Worm (Caenorhabditis elegans): ENCODE measurements around the gene ceh-99.

Gene ceh-99

DNA sequence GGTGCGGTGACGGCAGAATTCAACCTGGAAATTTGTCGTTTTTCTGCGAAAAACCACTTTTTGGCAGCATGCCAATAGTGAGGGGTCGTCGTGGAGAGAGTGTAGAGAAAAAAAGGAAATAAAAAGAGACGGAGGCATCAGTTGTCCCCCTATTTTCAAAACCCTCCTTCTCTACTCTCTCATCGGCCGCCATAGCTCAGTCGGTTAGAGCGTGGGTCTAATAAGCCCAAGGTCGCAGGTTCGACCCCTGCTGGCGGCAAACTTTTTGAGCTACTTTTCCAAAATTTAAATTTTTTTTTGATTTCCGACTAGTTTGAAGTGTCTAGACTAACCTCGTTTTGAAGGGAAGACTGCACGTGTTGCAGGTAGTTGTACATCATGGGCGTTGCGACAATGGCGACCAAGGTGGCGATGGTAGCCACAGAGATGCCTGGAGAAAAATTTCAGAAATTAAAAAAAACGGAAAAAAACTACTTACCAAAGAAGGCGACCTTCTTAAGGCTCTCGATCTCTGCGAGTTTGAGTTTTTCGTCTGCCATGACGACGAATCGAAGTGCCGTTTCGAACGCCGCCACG is 25.1 kb upstream of the ceh-99 start, which contains the start of gene col-85 (continued):
- TF ChIP-seq F49E8.2 (tag; optimal IDR thresholded peaks at IDR 0.05; ENCODE audit: borderline replicate concordance) (peak; percentile 49), F10B5.3 (tag; optimal IDR thresholded peaks at IDR 0.05) (no peak), unc-62 (GFP tag; optimal IDR thresholded peaks at IDR 0.05 in 1 of 2) (peak in 1 of 2 experiments; percentile 79), unc-62 (tag; optimal IDR thresholded peaks at IDR 0.05) (no peak), tra-1 (GFP tag; IDR thresholded peaks at IDR 0.05) (peak; percentile 94), nhr-76 (tag; optimal IDR thresholded peaks at IDR 0.05) (no peak), mdl-1 (tag; optimal IDR thresholded peaks at IDR 0.05) (peak in 1 of 2 experiments; percentile 59), R02D3.7 (tag; optimal IDR thresholded peaks at IDR 0.05) (peak; percentile 21), mdt-29 (GFP tag; IDR thresholded peaks at IDR 0.05) (peak; percentile 79), php-3 (GFP tag; IDR thresholded peaks at IDR 0.05) (peak; percentile 84), lin-29 (GFP tag; IDR thresholded peaks at IDR 0.05) (peak; percentile 75), zfp-3 (GFP tag; conservative IDR thresholded peaks at IDR 0.05) (peak; percentile 73), F26F4.8 (GFP tag; conservative IDR thresholded peaks at IDR 0.05) (peak; percentile 92), tag-97 (GFP tag; IDR thresholded peaks at IDR 0.05) (no peak), ces-1 (GFP tag; optimal IDR thresholded peaks at IDR 0.05) (no peak), vab-7 (GFP tag; IDR thresholded peaks at IDR 0.05) (peak; percentile 96), daf-12 (tag; optimal IDR thresholded peaks at IDR 0.05) (no peak), ceh-82 (tag; optimal IDR thresholded peaks at IDR 0.05) (no peak), nhr-77 (tag; optimal IDR thresholded peaks at IDR 0.05) (peak; percentile 60), fkh-10 (GFP tag; optimal IDR thresholded peaks at IDR 0.05) (peak; percentile 30), jun-1 (tag; optimal IDR thresholded peaks at IDR 0.05) (no peak), snpc-4 (tag; optimal IDR thresholded peaks at IDR 0.05) (peak; percentile 71)

DNA sequence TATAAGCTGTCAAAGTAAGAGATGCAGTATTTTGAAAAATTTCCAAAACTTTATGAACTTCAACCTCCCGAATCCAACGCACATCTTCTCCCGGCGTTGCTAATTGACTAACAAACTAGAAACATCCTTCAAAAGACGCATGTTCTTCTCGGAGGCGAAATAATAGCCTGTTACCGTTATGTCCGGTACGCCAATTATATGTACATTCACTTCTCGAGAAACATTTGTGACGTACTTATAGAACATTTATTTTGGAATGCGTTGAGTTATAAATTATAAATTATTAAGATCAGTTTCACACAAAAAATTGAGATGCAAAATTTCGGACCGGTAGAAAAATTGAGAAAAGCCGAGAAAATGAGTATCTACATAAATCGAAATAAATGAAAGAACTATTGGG is 22.8 kb upstream of the ceh-99 start, which contains the start of gene T21B4.3:
Gene T21B4.3, minus strand, starts transcription at position 101 of the 400 bp plus-strand sequence.
- TF ChIP-seq nhr-111 (GFP tag; optimal IDR thresholded peaks at IDR 0.05) (no peak), lin-1 (GFP tag; IDR thresholded peaks at IDR 0.05) (no peak), zag-1 (tag; optimal IDR thresholded peaks at IDR 0.05) (no peak), ceh-44 (GFP tag; IDR thresholded peaks at IDR 0.05) (no peak), lim-7 (GFP tag; IDR thresholded peaks at IDR 0.05) (no peak), zip-11 (GFP tag; IDR thresholded peaks at IDR 0.05) (no peak), madf-9 (GFP tag; conservative IDR thresholded peaks at IDR 0.05) (no peak), ZK546.5 (tag; optimal IDR thresholded peaks at IDR 0.05) (no peak), zfp-3 (GFP tag; conservative IDR thresholded peaks at IDR 0.05) (no peak), Y5F2A.4 (GFP tag; optimal IDR thresholded peaks at IDR 0.05) (no peak), unc-62 (GFP tag; optimal IDR thresholded peaks at IDR 0.05 in 1 of 2) (no peak), unc-62 (tag; optimal IDR thresholded peaks at IDR 0.05) (no peak), ztf-11 (tag; optimal IDR thresholded peaks at IDR 0.05) (no peak), fkh-10 (GFP tag; optimal IDR thresholded peaks at IDR 0.05) (no peak), D1046.2 (GFP tag; IDR thresholded peaks at IDR 0.05) (no peak), zip-2 (tag; optimal IDR thresholded peaks at IDR 0.05) (no peak), saeg-2 (GFP tag; IDR thresholded peaks at IDR 0.05) (no peak)

DNA sequence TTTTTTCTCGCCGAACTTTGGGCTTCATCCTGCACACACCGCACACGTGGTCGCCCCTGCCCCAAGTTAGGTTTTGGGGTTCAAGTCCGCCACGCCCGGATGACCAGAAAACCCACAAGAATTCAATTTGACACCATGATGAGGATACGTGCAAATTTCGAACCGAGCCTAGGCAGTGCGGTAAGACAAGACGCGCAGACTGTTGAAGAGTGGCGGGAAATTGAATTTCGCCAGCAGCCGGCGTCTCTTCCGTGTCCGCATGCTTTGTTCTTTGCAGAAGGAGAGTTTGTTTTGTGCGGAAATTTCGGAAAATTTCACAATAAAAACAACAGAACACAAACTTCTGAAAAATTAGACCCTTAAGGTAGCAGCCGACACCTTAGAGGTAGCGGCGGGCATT is 19.8 kb upstream of the ceh-99 start:
- TF ChIP-seq unc-130 (GFP tag; optimal IDR thresholded peaks at IDR 0.05) (no peak), ZK337.2 (GFP tag; IDR thresholded peaks at IDR 0.05) (no peak), nhr-28 (tag; optimal IDR thresholded peaks at IDR 0.05) (no peak), ces-1 (GFP tag; optimal IDR thresholded peaks at IDR 0.05) (peak; percentile 65), mdl-1 (tag; optimal IDR thresholded peaks at IDR 0.05) (no peak), mes-2 (tag; optimal IDR thresholded peaks at IDR 0.05; ENCODE audit: poor library complexity, severe bottlenecking) (no peak), F26F4.8 (GFP tag; conservative IDR thresholded peaks at IDR 0.05) (no peak), duxl-1 (tag; optimal IDR thresholded peaks at IDR 0.05; ENCODE audit: poor library complexity) (no peak), fkh-10 (GFP tag; optimal IDR thresholded peaks at IDR 0.05) (peak; percentile 29), nhr-102 (tag; optimal IDR thresholded peaks at IDR 0.05) (no peak), sdz-12 (GFP tag; optimal IDR thresholded peaks at IDR 0.05) (no peak), ctbp-1 (GFP tag; IDR thresholded peaks at IDR 0.05) (0 out of 2 replicates have a peak, but pooled peaks have one; percentile 35), unc-62 (GFP tag; optimal IDR thresholded peaks at IDR 0.05 in 1 of 2) (no peak), unc-62 (tag; optimal IDR thresholded peaks at IDR 0.05) (no peak), madf-5 (GFP tag; IDR thresholded peaks at IDR 0.05) (no peak), snpc-1.2 (GFP tag; IDR thresholded peaks at IDR 0.05) (no peak), daf-16 (GFP tag; optimal IDR thresholded peaks at IDR 0.05) (no peak), daf-16 (tag; optimal IDR thresholded peaks at IDR 0.05) (no peak), hif-1 (tag; optimal IDR thresholded peaks at IDR 0.05) (peak in 1 of 2 experiments; percentile 37), ceh-20 (GFP tag; IDR thresholded peaks at IDR 0.05) (no peak)
